Worm (Caenorhabditis elegans): ENCODE results near the gene slcf-2.

DNA sequence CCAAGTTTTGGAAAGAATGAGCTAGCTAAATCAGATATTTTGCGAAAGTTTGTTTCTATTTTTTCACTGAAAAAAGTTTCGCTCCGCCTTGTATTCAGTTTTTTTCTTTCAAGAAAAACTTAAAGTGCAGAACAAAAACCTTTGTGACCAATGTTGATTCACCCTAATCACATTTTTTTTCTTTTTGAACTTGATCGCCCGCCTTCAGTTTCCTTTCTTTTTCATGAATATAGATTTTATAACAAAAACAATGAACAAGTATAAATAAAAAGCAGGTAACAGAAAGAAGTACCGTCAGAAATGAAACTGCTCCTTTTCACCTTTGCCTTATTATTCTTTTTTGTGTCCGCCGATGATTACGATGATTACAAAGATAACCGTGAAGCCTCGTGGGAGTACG is 49.9 kb downstream of the slcf-2 start, which contains the start of gene ZK813.2:
- no peak for TF ChIP-seq lin-54 (GFP tag; optimal IDR thresholded peaks at IDR 0.05)
- TF ChIP-seq unc-62 (GFP tag; optimal IDR thresholded peaks at IDR 0.05) = no peak
- TF ChIP-seq snpc-1.3 (tag; optimal IDR thresholded peaks at IDR 0.05; ENCODE audit: insufficient read depth) = no peak
- no peak for TF ChIP-seq efl-1 (GFP tag; optimal IDR thresholded peaks at IDR 0.05)
- TF ChIP-seq hlh-26 (GFP tag; conservative IDR thresholded peaks at IDR 0.05) = no peak
- TF ChIP-seq cebp-1 (GFP tag; IDR thresholded peaks at IDR 0.05) = no peak
- no peak for TF ChIP-seq cebp-1 (tag; optimal IDR thresholded peaks at IDR 0.05)
- TF ChIP-seq tbx-9 (tag; optimal IDR thresholded peaks at IDR 0.05; ENCODE audit: borderline replicate concordance) = no peak
- TF ChIP-seq nfyb-1 (GFP tag; IDR thresholded peaks at IDR 0.05) = no peak
- TF ChIP-seq rec-8 (tag; optimal IDR thresholded peaks at IDR 0.05) = no peak
- TF ChIP-seq ama-1 (optimal IDR thresholded peaks at IDR 0.05) = no peak
- no peak for TF ChIP-seq ama-1 (GFP tag; optimal IDR thresholded peaks at IDR 0.05)

Measured in whole organism, young adult.